Fruit fly (Drosophila melanogaster) whole organism, prepupa: ENCODE data around the gene CG15894.

Experiments
- Blimp-1 ChIP-seq: fragments of 200-800 bp; sonication (Bioruptor generic); optimal IDR thresholded peaks from 3 replicates; lab custom pipeline; 2017; ENCODE audit warnings: missing biosample characterization, missing genetic modification characterization, mild to moderate bottlenecking, moderate library complexity, missing genetic modification reagents
- CG15336 ChIP-seq: fragments of 200-800 bp; sonication (Bioruptor generic); IDR thresholded peaks from 2 replicates; pipeline ENCODE4 v1.3.6; 2022; ENCODE audit warnings: missing biosample characterization, missing genetic modification characterization
- CG16779 ChIP-seq: fragments of 200-800 bp; sonication (Bioruptor generic); optimal IDR thresholded peaks from 3 replicates; lab custom pipeline; 2017; ENCODE audit warnings: missing biosample characterization, mild to moderate bottlenecking, missing genetic modification characterization
- CG31627 ChIP-seq: fragments of 200-800 bp; sonication (Bioruptor generic); optimal IDR thresholded peaks from 3 replicates; lab custom pipeline; 2016; ENCODE audit warnings: missing biosample characterization, missing genetic modification characterization
- CG4318 ChIP-seq: fragments of 200-800 bp; sonication (Bioruptor generic); optimal IDR thresholded peaks from 3 replicates; lab custom pipeline; 2017; ENCODE audit warnings: missing biosample characterization, mild to moderate bottlenecking, missing genetic modification characterization
- CG6808 ChIP-seq: fragments of 200-800 bp; sonication (Bioruptor generic); optimal IDR thresholded peaks from 3 replicates; lab custom pipeline; 2017; ENCODE audit warnings: missing biosample characterization, missing genetic modification characterization, mild to moderate bottlenecking, moderate library complexity, missing genetic modification reagents
- CG9139 ChIP-seq: fragments of 200-800 bp; sonication (Bioruptor generic); optimal IDR thresholded peaks from 3 replicates; lab custom pipeline; 2017; ENCODE audit warnings: missing biosample characterization, mild to moderate bottlenecking, missing genetic modification characterization
- Ets96B ChIP-seq: fragments of 200-800 bp; optimal IDR thresholded peaks from 2 replicates; lab custom pipeline; 2019; ENCODE audit warnings: missing biosample characterization, mild to moderate bottlenecking, missing genetic modification characterization, moderate library complexity
- Lpt ChIP-seq: fragments of 200-800 bp; sonication (Bioruptor generic); optimal IDR thresholded peaks from 3 replicates; lab custom pipeline; 2016; ENCODE audit warnings: missing biosample characterization, missing genetic modification characterization
- Sox102F ChIP-seq: fragments of 200-800 bp; sonication (Bioruptor generic); optimal IDR thresholded peaks from 2 replicates; lab custom pipeline; 2016; ENCODE audit warnings: missing biosample characterization, mild to moderate bottlenecking, missing genetic modification characterization
- cyc ChIP-seq: fragments of 200-800 bp; sonication (Bioruptor generic); optimal IDR thresholded peaks from 3 replicates; lab custom pipeline; 2016; ENCODE audit warnings: missing biosample characterization, missing genetic modification characterization
- eg ChIP-seq: fragments of 200-800 bp; sonication (Bioruptor generic); IDR thresholded peaks from 3 replicates; pipeline ENCODE4 v1.3.6; 2022; ENCODE audit warnings: missing biosample characterization, missing genetic modification characterization
- esn ChIP-seq: fragments of 200-800 bp; sonication (Bioruptor generic); optimal IDR thresholded peaks from 2 replicates; lab custom pipeline; 2016; ENCODE audit warnings: missing biosample characterization, mild to moderate bottlenecking, missing genetic modification characterization, moderate library complexity
- lz ChIP-seq: fragments of 200-800 bp; sonication (Bioruptor generic); optimal IDR thresholded peaks from 3 replicates; lab custom pipeline; 2016; ENCODE audit warnings: missing biosample characterization, missing genetic modification characterization

DNA sequence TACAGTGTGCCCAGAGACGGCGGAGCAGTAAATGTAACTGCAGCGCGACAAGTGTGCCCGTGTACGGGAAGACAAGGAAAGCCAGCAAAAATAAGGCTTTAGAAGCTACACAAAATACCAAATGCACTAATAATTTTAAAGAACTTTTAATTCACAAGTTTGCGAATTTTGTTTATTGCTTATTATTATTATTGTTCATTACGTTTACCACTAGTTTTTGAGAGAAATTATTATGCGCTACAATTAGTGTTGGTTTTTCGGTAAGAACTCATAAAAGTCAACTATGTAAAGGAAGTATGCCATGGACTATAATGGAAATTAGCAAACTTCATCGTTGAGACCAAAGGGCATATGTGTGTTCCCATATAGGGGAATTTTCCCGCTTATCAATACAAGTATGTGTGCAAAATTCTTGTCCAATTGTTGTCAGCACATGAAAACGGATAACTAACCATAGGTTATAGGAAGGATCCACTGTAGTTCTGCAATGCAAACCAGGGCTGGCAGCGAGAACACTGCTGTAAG is 41.8 kb upstream of the CG15894 start, which contains the start of gene schlank:
- TF ChIP-seq CG6808 (GFP tag; lab: Kevin White, UChicago) (no peak), CG31627 (GFP tag; lab: Kevin White, UChicago) (peak; percentile 74), Ets96B (tag; lab: Kevin White, UChicago) (peak; percentile 38), Blimp-1 (peak; percentile 5), CG4318 (GFP tag; lab: Kevin White, UChicago) (no peak), CG16779 (tag; lab: Kevin White, UChicago) (no peak), CG9139 (GFP tag; lab: Kevin White, UChicago) (no peak), eg (GFP tag; lab: Robert Waterston, UW) (peak; percentile 81), CG15336 (GFP tag; lab: Robert Waterston, UW) (peak; percentile 62), Lpt (GFP tag; lab: Kevin White, UChicago) (no peak), lz (GFP tag; lab: Kevin White, UChicago) (peak; percentile 59), esn (peak; percentile 61), Sox102F (GFP tag; lab: Kevin White, UChicago) (no peak), cyc (peak; percentile 61)
